Fruit fly (Drosophila melanogaster) whole organism, embryonic: ENCODE data around the gene CG15418.
A peak's percentile ranks its signal among the peaks of the same experiment; 100 is the strongest.

ENCODE experiments used
- Atf3 ChIP-seq: fragments of 200-800 bp; sonication (Bioruptor generic); optimal IDR thresholded peaks from 3 replicates; lab custom pipeline; 2016; ENCODE audit warnings: missing biosample characterization, missing genetic modification characterization
- CG1024 ChIP-seq: fragments of 200-800 bp; sonication (Bioruptor generic); IDR thresholded peaks from 2 replicates; pipeline ENCODE4 v1.3.6; 2022; ENCODE audit warnings: missing biosample characterization, missing genetic modification characterization
- CG10274 ChIP-seq: fragments of 200-800 bp; sonication (Bioruptor generic); optimal IDR thresholded peaks from 3 replicates; lab custom pipeline; 2017; ENCODE audit warnings: missing biosample characterization, mild to moderate bottlenecking, missing genetic modification characterization
- CG10431 ChIP-seq: fragments of 200-800 bp; sonication (Bioruptor generic); optimal IDR thresholded peaks from 3 replicates; lab custom pipeline; 2018; ENCODE audit warnings: missing biosample characterization, mild to moderate bottlenecking, missing genetic modification characterization
- CG12236 ChIP-seq: fragments of 200-800 bp; sonication (Bioruptor generic); optimal IDR thresholded peaks from 2 replicates; lab custom pipeline; 2016; ENCODE audit warnings: missing biosample characterization, missing genetic modification characterization
- CG13424 ChIP-seq: fragments of 200-800 bp; sonication (Bioruptor generic); optimal IDR thresholded peaks from 2 replicates; lab custom pipeline; 2019; ENCODE audit warnings: missing biosample characterization, mild to moderate bottlenecking, missing genetic modification characterization, moderate library complexity
- CG14014 ChIP-seq: fragments of 200-800 bp; sonication (Bioruptor generic); IDR thresholded peaks from 2 replicates; pipeline ENCODE4 v1.3.6; 2022; ENCODE audit warnings: missing biosample characterization, missing genetic modification characterization
- CG16863 ChIP-seq: fragments of 200-800 bp; sonication (Bioruptor generic); optimal IDR thresholded peaks from 3 replicates; lab custom pipeline; 2016; ENCODE audit warnings: missing biosample characterization, missing genetic modification characterization
- CG17612 ChIP-seq: fragments of 200-800 bp; sonication (Bioruptor generic); IDR thresholded peaks from 2 replicates; pipeline ENCODE4 v1.3.6; 2022; ENCODE audit warnings: missing biosample characterization, missing genetic modification characterization
- CG2129 ChIP-seq: fragments of 200-800 bp; sonication (Bioruptor generic); IDR thresholded peaks from 2 replicates; pipeline ENCODE4 v1.3.6; 2022; ENCODE audit warnings: missing biosample characterization, missing genetic modification characterization; ENCODE audit not compliant: partially characterized antibody
- CG2199 ChIP-seq: fragments of 200-800 bp; sonication (Bioruptor generic); IDR thresholded peaks from 3 replicates; pipeline ENCODE4 v1.3.6; 2022; ENCODE audit warnings: missing biosample characterization, missing genetic modification characterization
- CG3281 ChIP-seq: fragments of 200-800 bp; sonication (Bioruptor generic); optimal IDR thresholded peaks from 3 replicates; lab custom pipeline; 2017; ENCODE audit warnings: missing biosample characterization, mild to moderate bottlenecking, missing genetic modification characterization
- CG3847 ChIP-seq: fragments of 200-800 bp; sonication (Bioruptor generic); IDR thresholded peaks from 2 replicates; pipeline ENCODE4 v1.3.6; 2022; ENCODE audit warnings: missing biosample characterization, missing genetic modification characterization
- Chrac-16 ChIP-seq: fragments of 200-800 bp; sonication (Bioruptor generic); optimal IDR thresholded peaks from 3 replicates; lab custom pipeline; 2016; ENCODE audit warnings: missing biosample characterization, missing genetic modification characterization
- D19B ChIP-seq: fragments of 200-800 bp; sonication (Bioruptor generic); optimal IDR thresholded peaks from 2 replicates; lab custom pipeline; 2017; ENCODE audit warnings: missing biosample characterization, mild to moderate bottlenecking, missing genetic modification characterization
- Fer1 ChIP-seq: fragments of 200-800 bp; sonication (Bioruptor generic); optimal IDR thresholded peaks from 2 replicates; lab custom pipeline; 2017; ENCODE audit warnings: missing biosample characterization, mild to moderate bottlenecking, missing genetic modification characterization
- Hand ChIP-seq: fragments of 200-800 bp; sonication (Bioruptor generic); optimal IDR thresholded peaks from 2 replicates; lab custom pipeline; 2017; ENCODE audit warnings: mild to moderate bottlenecking, missing biosample characterization, missing genetic modification reagents, missing genetic modification characterization
- Kr ChIP-seq: fragments of 200-800 bp; sonication (Bioruptor generic); optimal IDR thresholded peaks from 2 replicates; lab custom pipeline; 2017; ENCODE audit warnings: missing biosample characterization, mild to moderate bottlenecking, missing genetic modification characterization
- MESR4 ChIP-seq: fragments of 200-800 bp; sonication (Bioruptor generic); optimal IDR thresholded peaks from 2 replicates; lab custom pipeline; 2018; ENCODE audit warnings: missing biosample characterization, mild to moderate bottlenecking, missing genetic modification characterization, moderate library complexity
- Nf-YC ChIP-seq: fragments of 200-800 bp; optimal IDR thresholded peaks from 3 replicates; lab custom pipeline; 2019; ENCODE audit warnings: missing biosample characterization, mild to moderate bottlenecking, missing genetic modification characterization, moderate library complexity
- Oaz ChIP-seq: fragments of 200-800 bp; sonication (Bioruptor generic); IDR thresholded peaks from 2 replicates; pipeline ENCODE4 v1.3.6; 2022; ENCODE audit warnings: missing biosample characterization, missing genetic modification characterization
- Ptx1 ChIP-seq: fragments of 200-800 bp; sonication (Bioruptor generic); IDR thresholded peaks from 2 replicates; pipeline ENCODE4 v1.3.6; 2022; ENCODE audit warnings: missing biosample characterization, missing genetic modification characterization
- Sin3A ChIP-seq: fragments of >200 bp; optimal IDR thresholded peaks from 2 replicates; lab custom pipeline; 2018
- Trl ChIP-seq, 3 experiments: fragments of >200 bp in 2 of 3; fragments of 200-800 bp in 1 of 3; sonication (Bioruptor generic) in 1 of 3; optimal IDR thresholded peaks; 2 replicates in 1 of 3; 3 replicates in 2 of 3; lab custom pipeline; 2016 to 2017; ENCODE audit warnings: missing biosample characterization in 1 of 3, missing genetic modification characterization in 1 of 3
- Vsx1 ChIP-seq: fragments of 200-800 bp; sonication (Bioruptor generic); optimal IDR thresholded peaks from 2 replicates; lab custom pipeline; 2017; ENCODE audit warnings: missing biosample characterization, mild to moderate bottlenecking, missing genetic modification characterization, missing genetic modification reagents
- bowl ChIP-seq: fragments of 200-800 bp; sonication (Bioruptor generic); IDR thresholded peaks from 2 replicates; pipeline ENCODE4 v1.3.6; 2022; ENCODE audit warnings: missing biosample characterization, missing genetic modification characterization
- cato ChIP-seq: fragments of 200-800 bp; sonication (Bioruptor generic); optimal IDR thresholded peaks from 2 replicates; lab custom pipeline; 2016; ENCODE audit warnings: missing biosample characterization, missing genetic modification characterization, borderline replicate concordance
- chif ChIP-seq, 2 experiments: fragments of 200-800 bp; sonication (Bioruptor generic); optimal IDR thresholded peaks; 3 replicates each; lab custom pipeline; 2016; ENCODE audit warnings: missing biosample characterization in 2 of 2, missing genetic modification characterization in 2 of 2
- chm ChIP-seq: fragments of 200-800 bp; sonication (Bioruptor generic); IDR thresholded peaks from 2 replicates; pipeline ENCODE4 v1.3.6; 2022; ENCODE audit warnings: missing biosample characterization, missing genetic modification characterization
- dmrt11E ChIP-seq: fragments of 200-800 bp; sonication (Bioruptor generic); optimal IDR thresholded peaks from 3 replicates; lab custom pipeline; 2018; ENCODE audit warnings: missing biosample characterization, mild to moderate bottlenecking, missing genetic modification characterization, moderate library complexity
- en ChIP-seq: fragments of 200-800 bp; sonication (Bioruptor generic); optimal IDR thresholded peaks from 2 replicates; lab custom pipeline; 2016; ENCODE audit warnings: missing biosample characterization, missing genetic modification characterization
- eve ChIP-seq, 2 experiments: fragments of >200 bp; optimal IDR thresholded peaks; 2 replicates each; lab custom pipeline; 2017; ENCODE audit warnings: missing biosample characterization in 2 of 2, missing genetic modification characterization in 2 of 2
- exex ChIP-seq: fragments of 200-800 bp; sonication (Bioruptor generic); optimal IDR thresholded peaks from 4 replicates; lab custom pipeline; 2018; ENCODE audit warnings: missing biosample characterization, mild to moderate bottlenecking, missing genetic modification characterization, moderate library complexity
- ham ChIP-seq: fragments of 200-800 bp; sonication (Bioruptor generic); IDR thresholded peaks from 2 replicates; pipeline ENCODE4 v1.3.6; 2022; ENCODE audit warnings: missing biosample characterization, missing genetic modification characterization
- lab ChIP-seq: fragments of 200-800 bp; sonication (Bioruptor generic); optimal IDR thresholded peaks from 3 replicates; lab custom pipeline; 2017; ENCODE audit warnings: missing biosample characterization, missing genetic modification characterization, mild to moderate bottlenecking, moderate library complexity, missing genetic modification reagents
- oc ChIP-seq: fragments of 200-800 bp; sonication (Bioruptor generic); optimal IDR thresholded peaks from 2 replicates; lab custom pipeline; 2018; ENCODE audit warnings: missing biosample characterization, mild to moderate bottlenecking, missing genetic modification characterization, moderate library complexity
- onecut ChIP-seq: fragments of 200-800 bp; sonication (Bioruptor generic); IDR thresholded peaks from 2 replicates; pipeline ENCODE4 v1.3.6; 2022; ENCODE audit warnings: missing biosample characterization, missing genetic modification characterization
- p53 ChIP-seq: fragments of 200-800 bp; sonication (Bioruptor generic); optimal IDR thresholded peaks from 2 replicates; lab custom pipeline; 2016; ENCODE audit warnings: missing biosample characterization, missing genetic modification characterization
- pan ChIP-seq, 4 experiments: fragments of >200 bp in 3 of 4; fragments of 200-800 bp in 1 of 4; sonication (Bioruptor generic) in 1 of 4; optimal IDR thresholded peaks in 3 of 4; IDR thresholded peaks in 1 of 4; 2 replicates each; pipeline versions ENCODE4 v1.3.6 to Lab custom; 2017 to 2022; ENCODE audit warnings: missing biosample characterization in 2 of 4, missing genetic modification characterization in 2 of 4, mixed read lengths in 1 of 4
- prd ChIP-seq, 3 experiments: fragments of >200 bp in 2 of 3; fragments of 200-800 bp in 1 of 3; sonication (Bioruptor generic) in 1 of 3; optimal IDR thresholded peaks in 2 of 3; IDR thresholded peaks in 1 of 3; 2 replicates in 2 of 3; 3 replicates in 1 of 3; pipeline versions ENCODE4 v1.3.6 to Lab custom; 2017 to 2022; ENCODE audit warnings: missing biosample characterization in 1 of 3, missing genetic modification characterization in 1 of 3
- psq ChIP-seq: fragments of 200-800 bp; sonication (Bioruptor generic); optimal IDR thresholded peaks from 2 replicates; lab custom pipeline; 2017; ENCODE audit warnings: missing biosample characterization, missing genetic modification characterization
- repo ChIP-seq: fragments of 200-800 bp; sonication (Bioruptor generic); optimal IDR thresholded peaks from 2 replicates; lab custom pipeline; 2016; ENCODE audit warnings: missing biosample characterization, missing genetic modification characterization
- ro ChIP-seq: fragments of 200-800 bp; sonication (Bioruptor generic); IDR thresholded peaks from 2 replicates; pipeline ENCODE4 v1.3.6; 2022; ENCODE audit warnings: missing biosample characterization, missing genetic modification characterization
- sc ChIP-seq, 3 experiments: fragments of >200 bp in 2 of 3; fragments of 200-800 bp in 1 of 3; sonication (Bioruptor generic) in 1 of 3; optimal IDR thresholded peaks; 2 replicates in 2 of 3; 3 replicates in 1 of 3; lab custom pipeline; 2017; ENCODE audit warnings: mild to moderate bottlenecking in 1 of 3, missing biosample characterization in 1 of 3, missing genetic modification characterization in 1 of 3, missing genetic modification reagents in 1 of 3
- schlank ChIP-seq: fragments of 200-800 bp; sonication (Bioruptor generic); optimal IDR thresholded peaks from 2 replicates; lab custom pipeline; 2018; ENCODE audit warnings: missing biosample characterization, mild to moderate bottlenecking, missing genetic modification characterization
- sens ChIP-seq: fragments of 200-800 bp; sonication (Bioruptor generic); peaks from one replicate; lab custom pipeline; 2016; ENCODE audit warnings: missing biosample characterization, missing genetic modification characterization
- so ChIP-seq: fragments of 200-800 bp; sonication (Bioruptor generic); IDR thresholded peaks from 3 replicates; pipeline ENCODE4 v1.3.6; 2022; ENCODE audit warnings: missing biosample characterization, missing genetic modification characterization
- wek ChIP-seq: fragments of 200-800 bp; sonication (Bioruptor generic); optimal IDR thresholded peaks from 3 replicates; lab custom pipeline; 2018; ENCODE audit warnings: missing biosample characterization, mild to moderate bottlenecking, missing genetic modification characterization, moderate library complexity

The CG15418 gene

DNA sequence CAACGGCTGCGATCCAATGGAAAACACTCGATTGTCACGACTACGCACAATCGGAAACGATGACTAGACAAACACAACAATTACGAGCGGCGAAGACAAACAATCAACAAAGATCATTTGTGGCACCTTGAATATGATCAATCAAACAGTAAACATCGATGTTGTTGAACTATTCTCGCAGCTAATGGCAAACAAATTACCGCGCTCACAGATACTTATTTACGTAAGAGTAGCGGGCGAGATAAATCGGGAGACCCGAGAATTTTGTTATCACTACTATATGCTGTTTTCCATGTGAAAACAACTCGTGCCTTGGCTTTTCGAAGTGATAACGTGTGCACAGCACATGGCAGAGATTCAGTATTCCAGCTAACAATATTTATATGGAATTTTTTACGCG is 7.3 kb upstream of the CG15418 start (continued):
- TF ChIP-seq Hand (peak; percentile 74), CG2199 (GFP tag; lab: Robert Waterston, UW) (0 out of 3 replicates have a peak, but pooled peaks have one; percentile 51), cato (GFP tag; lab: Kevin White, UChicago) (peak; percentile 80), Trl (optimal IDR thresholded peaks at IDR 0.05; lab: Kevin White, UChicago) (no peak), Trl (GFP tag; optimal IDR thresholded peaks at IDR 0.05; lab: Kevin White, UChicago) (peak; percentile 37), Atf3 (GFP tag; lab: Kevin White, UChicago) (peak; percentile 85), Kr (GFP tag; lab: Kevin White, UChicago) (peak; percentile 98), D19B (peak; percentile 20), sens (GFP tag; lab: Kevin White, UChicago) (peak; percentile 88), CG2129 (no peak), prd (optimal IDR thresholded peaks at IDR 0.05; lab: Kevin White, UChicago) (no peak), prd (GFP tag; IDR thresholded peaks at IDR 0.05; lab: Robert Waterston, UW) (peak; percentile 62; the same call in 2 of the 3 replicates), Sin3A (lab: Kevin White, UChicago) (no peak), exex (tag; lab: Kevin White, UChicago) (peak; percentile 85), Vsx1 (GFP tag; lab: Kevin White, UChicago) (peak; percentile 75), Fer1 (GFP tag; lab: Kevin White, UChicago) (peak; percentile 90), CG14014 (GFP tag; lab: Robert Waterston, UW) (peak; percentile 87; the same call in 1 of the 2 replicates), Oaz (0 out of 2 replicates have a peak, but pooled peaks have one; percentile 9), CG1024 (GFP tag; lab: Robert Waterston, UW) (peak; percentile 38; the same call in 1 of the 2 replicates), CG10274 (GFP tag; lab: Kevin White, UChicago) (peak; percentile 76), MESR4 (GFP tag; lab: Kevin White, UChicago) (peak; percentile 57), CG12236 (GFP tag; lab: Kevin White, UChicago) (peak; percentile 61), sc (optimal IDR thresholded peaks at IDR 0.05; lab: Kevin White, UChicago) (no peak), sc (GFP tag; optimal IDR thresholded peaks at IDR 0.05; lab: Kevin White, UChicago) (peak; percentile 91), so (peak; percentile 86; the same call in 2 of the 3 replicates), CG16863 (GFP tag; lab: Kevin White, UChicago) (peak; percentile 55), lab (peak; percentile 93), oc (peak; percentile 30), p53 (GFP tag; lab: Kevin White, UChicago) (peak; percentile 43), en (GFP tag; lab: Kevin White, UChicago) (peak; percentile 33), psq (peak; percentile 76), eve (GFP tag; optimal IDR thresholded peaks at IDR 0.05; lab: Kevin White, UChicago) (peak in 1 of 2 experiments; percentile 90), CG13424 (tag; lab: Kevin White, UChicago) (no peak), dmrt11E (tag; lab: Kevin White, UChicago) (peak; percentile 67), CG3281 (GFP tag; lab: Kevin White, UChicago) (peak; percentile 78), chif (GFP tag; optimal IDR thresholded peaks at IDR 0.05; lab: Kevin White, UChicago) (peak; percentile 78 to 81), ham (no peak), CG3847 (GFP tag; lab: Robert Waterston, UW) (no peak), bowl (GFP tag; lab: Robert Waterston, UW) (peak; percentile 29; the same call in 1 of the 2 replicates), Chrac-16 (GFP tag; lab: Kevin White, UChicago) (peak; percentile 46), CG10431 (GFP tag; lab: Kevin White, UChicago) (no peak), schlank (tag; lab: Kevin White, UChicago) (peak; percentile 22), pan (optimal IDR thresholded peaks at IDR 0.05; lab: Kevin White, UChicago) (no peak), pan (GFP tag; optimal IDR thresholded peaks at IDR 0.05 in 1 of 2, IDR thresholded peaks at IDR 0.05 in 1 of 2) (peak in 1 of 2 experiments; percentile 77), ro (GFP tag; lab: Robert Waterston, UW) (no peak), Ptx1 (GFP tag; lab: Robert Waterston, UW) (0 out of 2 replicates have a peak, but pooled peaks have one; percentile 18), CG17612 (GFP tag; lab: Robert Waterston, UW) (no peak), onecut (no peak), chm (GFP tag; lab: Robert Waterston, UW) (peak; percentile 26; the same call in 1 of the 2 replicates), repo (GFP tag; lab: Kevin White, UChicago) (peak; percentile 59), wek (peak; percentile 74), Nf-YC (tag; lab: Kevin White, UChicago) (peak; percentile 54)
